In genomic region chrII:3952967-3953366, ce11 we compare ENCODE assay signal across 1 worm cellular context.
A peak's percentile ranks its signal among the peaks of the same experiment; 100 is the strongest.
TF ChIP-seq lines count a peak whose summit lies in the region.

No protein-coding gene starts in this region.

TF ChIP-seq in whole organism, L4 larva, 104 proteins besides CTCF, POLR2A, EP300 and RAD21 (continued from another document):
- TF ChIP-seq spr-3 (GFP tag; optimal IDR thresholded peaks at IDR 0.05; lab: Kevin White, UChicago) (no peak), dve-1 (tag; optimal IDR thresholded peaks at IDR 0.05; lab: Kevin White, UChicago; ENCODE audit: insufficient read depth) (peak; percentile 77), aha-1 (tag; lab: Kevin White, UChicago) (no peak), daf-16 (GFP tag; optimal IDR thresholded peaks at IDR 0.05; lab: Kevin White, UChicago) (no peak), daf-16 (tag; optimal IDR thresholded peaks at IDR 0.05; lab: Kevin White, UChicago) (peak; percentile 89)
TF ChIP-seq in whole organism, L4 larva: peak in this region for 10.
